Worm (Caenorhabditis elegans) whole organism, early embryonic: ENCODE measurements around the gene Y53C12A.8.

ENCODE experiments used
- B0310.2 ChIP-seq: sonication (generic microtip); optimal IDR thresholded peaks from 2 replicates; lab custom pipeline; 2016; ENCODE audit warnings: mild to moderate bottlenecking, missing genetic modification characterization, missing compliant biosample characterization
- F13C5.2 ChIP-seq: sonication (generic microtip); optimal IDR thresholded peaks from 2 replicates; lab custom pipeline; 2017; ENCODE audit warnings: mild to moderate bottlenecking, missing genetic modification characterization, inconsistent platforms, missing compliant biosample characterization
- aly-1 ChIP-seq: sonication (generic microtip); optimal IDR thresholded peaks from 2 replicates; lab custom pipeline; 2016; ENCODE audit warnings: missing genetic modification characterization, missing compliant biosample characterization
- ama-1 ChIP-seq: fragments of 150-350 bp; optimal IDR thresholded peaks from 2 replicates; lab custom pipeline; 2014
- ceh-13 ChIP-seq: fragments of 200-800 bp; sonication (Bioruptor generic); optimal IDR thresholded peaks from 2 replicates; lab custom pipeline; 2018; ENCODE audit warnings: mild to moderate bottlenecking, missing genetic modification characterization, missing compliant biosample characterization
- ets-7 ChIP-seq: sonication (generic microtip); optimal IDR thresholded peaks from 2 replicates; lab custom pipeline; 2016; ENCODE audit warnings: missing genotype, missing genetic modification characterization, missing compliant biosample characterization
- flt-1 ChIP-seq: fragments of 200-800 bp; sonication (Bioruptor generic); IDR thresholded peaks from 2 replicates; pipeline ENCODE4 v1.3.6; 2022; ENCODE audit warnings: missing genetic modification characterization, missing compliant biosample characterization
- hmbx-1 ChIP-seq: sonication (generic microtip); optimal IDR thresholded peaks from 2 replicates; lab custom pipeline; 2016; ENCODE audit warnings: mild to moderate bottlenecking, missing genetic modification characterization, missing compliant biosample characterization
- hnd-1 ChIP-seq: sonication (generic microtip); optimal IDR thresholded peaks from 2 replicates; lab custom pipeline; 2016; ENCODE audit warnings: missing genetic modification characterization, missing compliant biosample characterization
- scrt-1 ChIP-seq: fragments of 200-800 bp; sonication (Bioruptor generic); IDR thresholded peaks from 2 replicates; pipeline ENCODE4 v1.3.6; 2022; ENCODE audit warnings: missing genetic modification characterization, missing compliant biosample characterization
- sea-1 ChIP-seq: fragments of 200-800 bp; sonication (Bioruptor generic); conservative IDR thresholded peaks from 2 replicates; pipeline ENCODE4 v1.3.6; 2022; ENCODE audit warnings: missing genetic modification characterization, missing compliant biosample characterization
- tbx-11 ChIP-seq: fragments of 200-800 bp; sonication (Bioruptor generic); IDR thresholded peaks from 2 replicates; pipeline ENCODE4 v1.3.6; 2022; ENCODE audit warnings: missing genetic modification characterization, missing compliant biosample characterization
- tra-4 ChIP-seq: sonication (generic microtip); optimal IDR thresholded peaks from 2 replicates; lab custom pipeline; 2017; ENCODE audit warnings: missing genetic modification characterization, missing compliant biosample characterization

The Y53C12A.8 gene

DNA sequence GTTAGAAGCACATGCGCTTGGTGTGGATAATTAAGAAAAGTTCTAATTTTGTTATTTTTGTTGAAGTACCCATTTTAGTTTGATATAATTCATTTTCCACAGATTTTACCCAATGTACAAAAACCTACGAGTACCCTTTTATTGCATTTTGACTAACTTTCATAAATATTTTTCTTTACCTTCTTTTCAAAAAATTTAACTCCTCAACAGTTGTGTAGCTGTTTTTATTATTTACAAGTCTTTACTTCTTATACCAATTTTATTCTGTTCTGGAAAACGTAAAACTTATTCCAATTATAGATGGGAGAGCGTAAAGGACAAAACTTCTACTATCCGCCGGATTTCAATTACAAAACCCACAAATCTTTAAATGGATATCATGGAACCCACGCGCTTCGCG, 51.1 kb downstream of the Y53C12A.8 start, which contains the start of gene ZK1307.9:
Gene ZK1307.9 (plus strand): TSS at position 301 of the 400 bp plus-strand sequence.
- no peak for TF ChIP-seq tbx-11 (GFP tag; lab: Robert Waterston, UW)
- TF ChIP-seq hmbx-1 (tag; lab: Kevin White, UChicago) = no peak
- TF ChIP-seq B0310.2 (tag; lab: Kevin White, UChicago) = no peak
- no peak for TF ChIP-seq ama-1 (lab: Kevin White, UChicago)
- TF ChIP-seq flt-1 (GFP tag; lab: Robert Waterston, UW) = no peak
- TF ChIP-seq scrt-1 = no peak
- TF ChIP-seq aly-1 (tag; lab: Kevin White, UChicago) = no peak
- no peak for TF ChIP-seq hnd-1 (tag; lab: Kevin White, UChicago)
- TF ChIP-seq ets-7 (tag; lab: Kevin White, UChicago) = no peak
- no peak for TF ChIP-seq F13C5.2 (tag; lab: Kevin White, UChicago)
- no peak for TF ChIP-seq ceh-13 (GFP tag; lab: Kevin White, UChicago)
- TF ChIP-seq sea-1 (GFP tag; lab: Robert Waterston, UW) = no peak
- TF ChIP-seq tra-4 (tag; lab: Kevin White, UChicago) = no peak
